Fruit fly (Drosophila melanogaster) whole organism, prepupa: ENCODE data around the gene PKD.

Experiments used
- CG11294 ChIP-seq: fragments of 200-800 bp; sonication (Bioruptor generic); IDR thresholded peaks from 2 replicates; pipeline ENCODE4 v1.3.6; 2022; ENCODE audit warnings: missing biosample characterization, missing genetic modification characterization
- CG11902 ChIP-seq: fragments of 200-800 bp; sonication (Bioruptor generic); optimal IDR thresholded peaks from 3 replicates; lab custom pipeline; 2016; ENCODE audit warnings: missing biosample characterization, missing genetic modification characterization
- CG32006 ChIP-seq: fragments of 200-800 bp; sonication (Bioruptor generic); optimal IDR thresholded peaks from 3 replicates; lab custom pipeline; 2017; ENCODE audit warnings: missing biosample characterization, mild to moderate bottlenecking, missing genetic modification characterization
- CG6808 ChIP-seq: fragments of 200-800 bp; sonication (Bioruptor generic); optimal IDR thresholded peaks from 3 replicates; lab custom pipeline; 2017; ENCODE audit warnings: missing biosample characterization, missing genetic modification characterization, mild to moderate bottlenecking, moderate library complexity, missing genetic modification reagents
- CG7368 ChIP-seq: fragments of 200-800 bp; sonication (Bioruptor generic); optimal IDR thresholded peaks from 3 replicates; lab custom pipeline; 2016; ENCODE audit warnings: missing biosample characterization, missing genetic modification characterization
- CG9139 ChIP-seq: fragments of 200-800 bp; sonication (Bioruptor generic); optimal IDR thresholded peaks from 3 replicates; lab custom pipeline; 2017; ENCODE audit warnings: missing biosample characterization, mild to moderate bottlenecking, missing genetic modification characterization
- Gug ChIP-seq: fragments of 200-800 bp; sonication (Bioruptor generic); IDR thresholded peaks from 2 replicates; pipeline ENCODE4 v1.3.6; 2022; ENCODE audit warnings: missing biosample characterization, missing genetic modification characterization
- Hr39 ChIP-seq: fragments of 200-800 bp; sonication (Bioruptor generic); optimal IDR thresholded peaks from 2 replicates; lab custom pipeline; 2016; ENCODE audit warnings: missing biosample characterization, missing genetic modification characterization
- Lpt ChIP-seq: fragments of 200-800 bp; sonication (Bioruptor generic); optimal IDR thresholded peaks from 3 replicates; lab custom pipeline; 2016; ENCODE audit warnings: missing biosample characterization, missing genetic modification characterization
- OdsH ChIP-seq: fragments of 200-800 bp; sonication (Bioruptor generic); optimal IDR thresholded peaks from 3 replicates; lab custom pipeline; 2016; ENCODE audit warnings: missing biosample characterization, missing genetic modification characterization
- fd59A ChIP-seq: fragments of 200-800 bp; sonication (Bioruptor generic); optimal IDR thresholded peaks from 2 replicates; lab custom pipeline; 2017; ENCODE audit warnings: missing biosample characterization, mild to moderate bottlenecking, missing genetic modification characterization, missing genetic modification reagents
- net ChIP-seq: fragments of 200-800 bp; sonication (Bioruptor generic); optimal IDR thresholded peaks from 3 replicates; lab custom pipeline; 2016; ENCODE audit warnings: missing biosample characterization, missing genetic modification characterization

DNA sequence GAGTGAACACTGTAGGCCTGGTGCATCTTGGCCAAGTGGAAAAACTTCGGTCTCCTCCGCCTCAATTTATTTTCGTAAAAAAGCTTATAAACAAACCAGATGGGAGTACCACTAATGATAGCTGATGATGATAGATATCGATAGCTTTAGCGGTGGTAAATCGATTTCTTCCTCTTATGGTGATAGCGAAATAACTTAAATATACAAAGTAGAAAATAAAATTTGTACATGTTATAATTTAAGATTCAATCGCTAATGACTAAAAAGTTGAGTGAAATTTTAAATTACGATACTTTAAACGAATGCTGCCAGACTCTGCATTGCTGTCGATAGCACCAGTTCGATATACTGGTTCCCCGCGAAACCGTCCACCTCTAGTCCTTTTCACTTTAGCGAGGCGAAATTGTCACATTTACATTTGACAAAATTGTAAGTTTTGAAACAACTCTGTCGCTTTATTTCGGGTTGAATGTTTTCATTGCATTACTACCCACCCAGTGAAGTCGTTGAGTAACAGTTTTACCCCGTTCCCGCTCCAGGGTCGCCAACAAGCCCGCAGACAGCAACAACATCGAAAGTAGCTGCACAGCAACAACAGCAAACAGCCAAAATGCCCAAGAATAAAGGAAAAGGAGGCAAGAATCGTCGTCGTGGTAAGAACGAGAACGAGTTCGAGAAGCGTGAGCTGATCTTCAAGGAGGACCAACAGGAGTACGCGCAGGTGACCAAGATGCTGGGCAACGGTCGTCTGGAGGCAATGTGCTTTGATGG, 39.7 kb downstream of the PKD start, which contains the start of the genes Vps39 and eIF1A:
- no peak for TF ChIP-seq Gug
- TF ChIP-seq Hr39 (GFP tag; lab: Kevin White, UChicago): no peak
- no peak for TF ChIP-seq CG11902 (GFP tag; lab: Kevin White, UChicago)
- no peak for TF ChIP-seq net (GFP tag; lab: Kevin White, UChicago)
- no peak for TF ChIP-seq OdsH (GFP tag; lab: Kevin White, UChicago)
- TF ChIP-seq CG6808 (GFP tag; lab: Kevin White, UChicago): no peak
- no peak for TF ChIP-seq CG9139
- no peak for TF ChIP-seq Lpt (GFP tag; lab: Kevin White, UChicago)
- no peak for TF ChIP-seq CG11294
- TF ChIP-seq CG32006 (GFP tag; lab: Kevin White, UChicago): no peak
- no peak for TF ChIP-seq fd59A (GFP tag; lab: Kevin White, UChicago)
- TF ChIP-seq CG7368: no peak
